Fruit fly (Drosophila melanogaster): Measurements from ENCODE around the gene Rpn1.

dm6 chr3L:19961805-19962204 lies 47.0 kb downstream of the Rpn1 start:
- TF ChIP-seq CG9948 (tag; optimal IDR thresholded peaks at IDR 0.05), result no peak
- TF ChIP-seq CG17806 (tag; optimal IDR thresholded peaks at IDR 0.05), result no peak
- no peak for TF ChIP-seq gl (tag; optimal IDR thresholded peaks at IDR 0.05)
- TF ChIP-seq Snoo (tag; optimal IDR thresholded peaks at IDR 0.05), result no peak
- peak; percentile 41 for TF ChIP-seq CG34367 (tag; optimal IDR thresholded peaks at IDR 0.05)
- TF ChIP-seq Ets98B (GFP tag; IDR thresholded peaks at IDR 0.05), result no peak
- no peak for TF ChIP-seq EcR (GFP tag; optimal IDR thresholded peaks at IDR 0.05)
- peak; percentile 26 for TF ChIP-seq Pif1B (GFP tag; optimal IDR thresholded peaks at IDR 0.05)
- no peak for TF ChIP-seq CG10348 (GFP tag; IDR thresholded peaks at IDR 0.05)

All from whole organism, pupa.